Worm (Caenorhabditis elegans) whole organism, dauer: Measurements from ENCODE around the gene W03C9.8.

Experiments used
- unc-62 ChIP-seq: sonication (generic microtip); optimal IDR thresholded peaks from 2 replicates; lab custom pipeline; 2017; ENCODE audit warnings: missing biosample characterization, missing genetic modification reagents, missing genetic modification characterization

Gene W03C9.8

DNA sequence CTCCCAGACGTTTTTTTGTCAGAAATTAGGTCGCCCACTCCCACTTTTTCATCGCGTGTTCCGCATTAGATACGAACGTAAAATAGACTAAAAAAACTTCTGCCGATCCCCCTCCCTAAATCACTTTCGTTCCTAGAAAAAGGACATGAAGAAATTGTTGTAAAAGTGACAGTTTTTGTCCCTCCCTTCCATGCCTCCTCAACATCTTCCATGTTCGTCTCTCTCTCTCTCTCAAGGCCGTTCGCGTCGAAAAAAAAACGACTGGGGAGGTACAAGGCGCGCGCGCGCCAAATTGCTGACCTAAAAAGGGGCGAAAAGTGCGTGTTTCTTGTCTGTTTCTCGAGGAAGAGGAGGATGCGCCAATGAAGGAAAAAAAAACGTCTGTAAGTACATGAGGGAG lies 19.8 kb upstream of the W03C9.8 start:
- no peak for TF ChIP-seq unc-62 (GFP tag; lab: Kevin White, UChicago)

DNA sequence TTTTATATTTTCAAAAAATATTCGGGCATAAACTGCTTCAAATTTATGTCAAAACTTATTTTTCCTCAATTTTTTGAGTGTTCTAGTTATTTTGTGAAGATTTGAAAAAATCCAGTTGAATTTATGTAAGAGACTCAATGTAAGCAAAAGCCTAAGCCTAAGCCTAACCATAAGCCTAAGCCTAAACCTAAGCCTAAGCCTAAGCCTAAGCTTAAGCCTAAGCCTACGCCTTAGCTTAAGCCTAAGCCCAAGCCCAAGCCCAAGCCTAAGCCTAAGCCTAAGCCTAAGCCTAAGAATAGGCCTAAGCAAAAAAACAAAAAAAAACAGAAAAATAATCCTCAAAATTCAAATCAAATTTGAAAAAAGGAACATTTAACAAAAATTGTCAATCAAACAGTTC lies 18.4 kb upstream of the W03C9.8 start:
- TF ChIP-seq unc-62 (GFP tag; lab: Kevin White, UChicago): no peak

DNA sequence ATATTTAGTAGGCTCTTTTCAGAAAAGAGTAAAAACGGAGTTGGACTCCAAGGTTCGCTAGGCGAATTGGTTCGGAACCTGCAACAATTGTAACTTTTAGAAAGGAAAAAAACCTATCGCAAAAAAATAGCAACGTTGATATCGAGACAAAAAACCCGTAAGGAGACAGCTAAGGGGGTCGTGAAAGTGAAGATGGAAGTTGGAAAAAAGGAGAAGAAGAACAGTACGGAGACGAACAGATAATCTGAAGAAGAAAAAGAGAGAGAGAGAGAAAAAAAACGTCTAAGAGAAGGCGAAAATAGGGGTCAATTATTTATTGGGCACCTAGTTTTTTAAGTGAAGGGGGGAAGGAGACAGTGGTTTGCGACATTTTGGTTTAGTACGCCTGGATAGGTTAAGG lies 13.3 kb upstream of the W03C9.8 start, which contains the start of gene lin-29:
Gene lin-29, minus strand, starts transcription at position 78 of the 400 bp plus-strand sequence.
- TF ChIP-seq unc-62 (GFP tag; lab: Kevin White, UChicago): no peak

DNA sequence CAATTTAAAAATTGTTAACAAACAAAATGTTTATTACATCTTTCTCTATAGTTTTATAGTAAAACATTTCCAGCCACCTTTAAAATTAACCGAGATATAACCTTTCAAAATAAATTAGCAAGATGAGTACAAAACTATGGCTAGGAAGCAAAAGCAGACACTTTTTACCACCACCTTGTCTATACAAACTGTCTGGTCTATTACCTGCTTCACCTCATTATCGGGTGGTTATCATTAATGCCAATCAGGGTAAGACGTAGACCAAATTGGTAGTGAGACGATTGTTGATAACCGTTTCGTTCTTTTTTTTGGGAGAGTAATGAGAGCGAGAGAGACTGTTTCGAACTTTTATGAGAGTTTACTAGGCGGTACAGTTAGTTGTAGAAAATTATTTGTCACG lies 12.2 kb upstream of the W03C9.8 start:
- no peak for TF ChIP-seq unc-62 (GFP tag; lab: Kevin White, UChicago)

DNA sequence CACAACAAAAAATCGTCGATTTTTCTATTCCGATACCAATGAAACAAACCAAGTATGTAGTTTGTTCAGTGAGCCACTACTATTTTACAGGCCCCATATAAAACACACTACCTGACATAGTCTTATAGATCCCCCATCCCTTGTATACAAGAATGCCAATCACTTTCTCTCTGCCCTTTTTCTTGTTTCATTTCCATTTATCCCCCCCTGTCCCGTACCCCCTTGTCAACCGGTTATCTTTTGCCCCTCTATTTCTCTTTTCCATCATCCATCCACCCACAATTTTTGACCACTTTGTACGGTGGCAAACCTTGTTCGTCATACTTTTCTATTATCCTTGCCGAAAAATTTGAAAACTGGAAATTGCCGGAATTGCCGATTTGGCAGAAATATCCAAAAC lies 4.4 kb downstream of the W03C9.8 start:
- TF ChIP-seq unc-62 (GFP tag; lab: Kevin White, UChicago): no peak

DNA sequence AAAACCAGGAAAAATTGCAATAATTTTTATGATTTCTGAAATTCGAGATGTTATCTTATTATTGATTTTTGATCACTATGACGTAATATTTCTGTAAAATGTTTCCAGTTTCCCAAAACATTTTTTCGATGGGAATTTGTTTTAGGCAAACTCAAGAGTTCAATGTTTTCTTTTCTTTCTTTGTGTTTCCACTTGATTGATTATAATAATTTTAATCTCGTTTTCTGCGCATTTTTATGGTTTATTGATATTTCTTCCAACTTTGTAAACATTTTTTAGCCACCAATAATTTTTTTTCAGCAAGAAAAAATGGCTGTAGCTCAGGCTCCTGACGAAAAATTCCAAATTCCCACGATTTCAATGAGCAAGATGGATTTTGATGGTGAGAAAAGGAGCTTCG lies 5.6 kb downstream of the W03C9.8 start, which contains the start of gene W03C9.6:
Gene W03C9.6, plus strand, starts transcription at position 301 of the 400 bp plus-strand sequence.
- no peak for TF ChIP-seq unc-62 (GFP tag; lab: Kevin White, UChicago)

DNA sequence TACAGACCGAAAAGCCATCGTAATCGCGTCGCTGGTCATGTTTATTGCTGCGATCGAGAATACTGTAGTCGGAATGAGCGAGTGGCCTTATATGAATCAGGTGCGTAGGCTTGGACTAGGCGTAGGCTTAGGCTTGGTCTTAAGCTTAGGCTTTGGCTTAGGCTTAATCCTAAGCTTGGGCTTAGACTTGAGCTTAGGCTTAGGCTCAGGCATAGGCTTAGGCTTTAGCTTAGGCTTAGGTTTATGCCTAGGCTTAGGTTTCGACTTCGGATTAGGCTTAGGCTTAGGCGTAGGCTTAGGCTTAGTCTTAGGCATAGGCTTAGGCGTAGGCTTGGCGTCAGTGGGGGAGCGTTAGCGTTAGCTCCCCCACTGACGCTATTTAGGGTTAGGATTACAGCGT lies 6.3 kb downstream of the W03C9.8 start:
- TF ChIP-seq unc-62 (GFP tag; lab: Kevin White, UChicago): no peak

DNA sequence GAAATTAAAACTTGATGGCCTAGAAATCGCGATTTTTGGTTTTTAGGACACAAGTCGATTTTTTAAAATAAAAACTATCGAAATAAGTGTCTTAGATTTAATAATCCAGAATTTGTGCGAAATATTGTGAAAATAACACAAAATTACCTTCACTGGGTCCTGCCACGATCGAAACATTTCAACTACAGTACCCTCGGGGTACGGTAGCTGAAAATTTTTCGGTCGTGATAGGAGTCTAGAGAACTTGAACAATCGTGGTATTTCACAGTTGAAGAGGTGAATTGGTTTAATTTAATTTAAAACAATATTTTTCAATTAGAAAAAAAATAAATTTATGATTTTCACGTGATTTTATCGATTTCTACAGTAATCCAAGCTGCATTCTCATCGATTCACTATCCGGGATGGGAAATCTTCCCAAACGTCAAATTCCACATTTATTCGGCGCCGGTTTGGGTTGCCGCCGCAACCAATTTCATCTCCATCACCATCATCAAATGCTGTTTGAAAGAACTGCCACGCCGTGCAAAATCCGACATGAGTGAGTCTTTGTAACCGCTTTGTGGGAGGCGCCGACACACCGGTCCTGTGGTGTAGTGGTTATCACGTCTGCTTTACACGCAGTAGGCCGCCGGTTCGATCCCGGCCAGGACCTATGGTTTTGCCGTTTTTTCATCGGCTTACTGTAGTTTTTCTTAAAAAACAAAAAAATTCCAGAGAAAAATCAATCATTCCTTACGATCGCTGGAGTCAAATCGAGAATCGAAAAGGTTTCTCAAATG lies 10.4 kb downstream of the W03C9.8 start:
- no peak for TF ChIP-seq unc-62 (GFP tag; lab: Kevin White, UChicago)

DNA sequence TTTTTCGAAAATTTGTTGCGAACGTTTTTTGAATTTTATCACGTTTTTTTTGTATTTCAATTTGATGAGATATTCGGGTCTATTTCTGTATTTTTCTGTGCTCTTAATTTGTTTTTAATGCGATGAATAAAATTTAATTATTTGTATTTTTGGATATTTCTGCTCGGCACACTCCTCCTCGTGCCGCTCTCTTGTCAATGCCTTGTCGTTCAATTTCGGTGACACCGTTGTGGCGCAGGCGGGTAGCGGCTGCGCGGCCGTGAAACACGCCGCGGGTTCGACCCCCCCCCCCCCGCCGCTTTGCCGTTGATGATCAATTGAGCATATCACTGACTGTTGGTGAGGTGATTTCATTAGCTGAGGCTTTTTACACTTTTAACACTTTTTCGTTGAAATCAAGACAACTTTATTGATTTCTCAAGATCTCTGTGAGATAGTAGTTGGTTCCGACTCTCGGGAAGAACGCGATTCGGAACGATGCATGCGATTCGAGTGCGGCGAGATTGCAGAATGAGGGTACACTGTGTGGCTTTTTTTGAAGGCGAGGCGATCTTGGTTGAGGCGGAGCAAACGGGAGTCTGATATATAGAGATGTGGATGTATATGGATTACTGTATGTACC lies 12.1 kb downstream of the W03C9.8 start:
- no peak for TF ChIP-seq unc-62 (GFP tag; lab: Kevin White, UChicago)

DNA sequence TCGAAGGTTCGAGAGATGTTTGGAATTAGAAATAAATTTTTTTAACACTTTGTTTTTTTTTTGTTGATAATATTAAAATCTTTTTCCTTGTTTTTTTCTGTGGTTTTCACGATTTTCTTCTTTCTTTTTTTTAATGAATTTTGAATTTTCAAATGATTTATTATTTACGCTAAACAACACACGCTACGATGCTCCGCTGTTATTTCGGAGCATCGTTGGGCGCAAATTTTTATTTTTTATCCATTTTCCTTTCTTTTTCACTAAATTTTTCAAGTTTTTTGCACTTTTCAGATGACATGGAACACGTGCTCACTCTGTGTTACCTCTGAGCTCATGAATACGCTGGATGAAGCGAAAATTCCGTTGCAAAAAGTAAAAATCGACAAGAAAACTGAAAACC lies 13.5 kb downstream of the W03C9.8 start, which contains the start of the genes W03C9.1 and W03C9.2:
Gene W03C9.1, minus strand, starts transcription at position 46 of the 400 bp plus-strand sequence.
Gene W03C9.2, plus strand, starts transcription at position 286 of the 400 bp plus-strand sequence.
- TF ChIP-seq unc-62 (GFP tag; lab: Kevin White, UChicago): no peak

DNA sequence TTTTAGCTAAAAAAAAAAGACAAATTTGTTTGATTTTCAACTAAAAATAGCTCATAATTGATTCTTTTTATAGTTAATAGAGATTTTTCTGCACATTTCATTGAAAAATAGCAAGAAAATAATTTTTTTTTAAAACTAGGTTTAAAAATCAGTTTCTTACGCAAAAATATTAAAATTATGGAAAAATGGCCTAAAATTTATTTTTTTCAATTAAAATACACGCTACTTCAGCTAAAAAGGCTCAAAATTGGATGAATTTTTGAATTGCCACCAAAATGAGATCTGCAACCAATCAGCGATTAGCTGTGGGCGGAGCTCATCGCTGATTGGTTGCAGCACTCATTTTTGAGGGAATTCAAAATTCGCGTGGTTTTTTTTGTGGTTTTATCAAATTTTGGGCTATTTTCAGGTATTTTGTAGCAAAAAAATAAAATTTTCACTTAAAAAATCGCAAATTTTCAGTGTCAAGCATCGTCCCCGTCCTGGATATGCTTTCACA lies 14.6 kb downstream of the W03C9.8 start:
- TF ChIP-seq unc-62 (GFP tag; lab: Kevin White, UChicago): no peak

DNA sequence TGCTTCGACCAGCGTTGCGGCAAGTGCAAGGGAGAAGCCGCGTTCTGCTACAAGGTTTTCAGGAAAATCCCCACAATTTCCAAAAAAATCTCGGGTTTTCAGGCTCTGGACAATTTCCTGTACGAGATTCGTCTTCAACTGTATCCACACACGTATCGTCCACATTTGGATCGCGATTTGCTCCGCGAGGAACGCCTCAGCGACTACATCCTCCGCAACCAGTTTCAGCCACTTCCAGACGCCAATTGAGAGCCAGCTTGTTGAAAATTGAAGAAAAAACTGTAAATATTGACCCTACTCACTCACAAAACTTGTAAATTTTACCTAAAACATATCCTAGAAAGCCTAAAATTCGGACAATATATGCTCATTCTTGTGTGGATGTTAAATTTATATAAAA lies 16.3 kb downstream of the W03C9.8 start:
- no peak for TF ChIP-seq unc-62 (GFP tag; lab: Kevin White, UChicago)

DNA sequence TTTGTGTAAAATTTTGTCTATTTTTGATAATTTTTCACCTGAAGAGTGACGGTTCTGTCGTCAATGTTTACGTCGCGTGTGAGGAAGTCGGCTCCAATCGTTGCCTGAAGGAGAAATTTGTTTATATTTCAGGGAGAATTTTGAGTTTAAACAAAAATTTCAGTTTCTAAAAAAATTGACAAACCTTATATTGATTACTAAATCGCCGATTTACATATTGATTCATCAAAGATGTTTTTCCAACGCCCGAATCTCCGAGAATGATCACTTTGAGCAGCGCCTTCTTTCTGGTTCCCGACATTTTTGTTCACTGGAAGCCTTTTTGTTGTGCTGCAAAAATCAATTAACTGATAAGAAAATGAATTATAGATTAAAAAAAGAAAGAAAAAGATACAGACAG lies 18.0 kb downstream of the W03C9.8 start, which contains the start of gene rab-7:
Gene rab-7, minus strand, starts transcription at position 330 of the 400 bp plus-strand sequence.
- TF ChIP-seq unc-62 (GFP tag; lab: Kevin White, UChicago): no peak

DNA sequence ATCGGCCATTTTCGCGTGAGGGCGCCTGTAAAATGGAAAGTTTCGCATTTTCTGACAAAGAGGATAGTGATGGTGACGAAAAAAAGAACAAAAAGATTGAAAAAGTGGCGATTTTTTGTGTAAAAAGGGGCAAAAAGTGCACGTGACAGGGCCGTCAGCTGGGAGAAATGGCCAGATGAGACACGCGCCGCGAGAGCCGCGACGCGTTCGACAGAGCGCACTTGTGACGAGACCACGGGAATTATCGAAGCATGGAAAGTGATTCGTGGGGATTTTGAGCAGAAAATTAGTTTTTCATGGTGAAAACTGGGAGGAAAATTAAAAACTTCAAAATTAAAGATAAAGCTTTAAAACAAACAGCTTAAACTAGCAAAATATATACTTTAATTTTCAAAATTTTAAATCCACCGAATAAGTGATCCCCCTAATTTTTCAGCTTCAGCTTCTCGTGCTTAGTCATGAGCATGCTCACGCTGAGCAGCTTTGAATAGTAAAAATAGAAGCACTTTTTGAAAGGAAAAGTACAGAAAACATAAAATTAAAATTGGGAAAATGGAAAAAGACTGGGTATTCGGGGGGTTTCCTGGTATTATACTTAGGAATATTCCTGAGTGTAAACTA lies 19.1 kb downstream of the W03C9.8 start, which contains the start of gene W03C9.5:
Gene W03C9.5, minus strand, starts transcription at position 38 of the 621 bp plus-strand sequence.
- no peak for TF ChIP-seq unc-62 (GFP tag; lab: Kevin White, UChicago)

DNA sequence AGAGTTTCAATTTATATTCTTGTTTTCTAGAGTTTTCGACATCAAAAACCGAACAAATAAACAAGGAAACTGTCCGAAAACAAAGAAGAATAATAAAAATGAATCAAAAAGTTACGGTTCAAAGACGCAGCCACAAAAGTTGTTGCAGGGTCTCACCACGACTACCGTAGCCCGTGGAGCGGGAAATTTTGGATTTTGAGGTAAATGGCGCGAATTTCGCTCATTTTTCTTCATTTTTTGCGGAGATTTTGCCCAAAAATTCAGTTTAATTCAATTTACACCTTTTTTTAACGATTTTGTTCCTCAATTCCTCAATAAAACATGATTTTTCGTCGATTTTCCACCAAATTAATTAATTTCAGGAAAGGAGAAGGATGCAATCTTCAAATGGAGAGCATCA lies 19.7 kb downstream of the W03C9.8 start, which contains the start of gene mex-1:
Gene mex-1, plus strand, starts transcription at position 363 of the 400 bp plus-strand sequence.
- TF ChIP-seq unc-62 (GFP tag; lab: Kevin White, UChicago): no peak

DNA sequence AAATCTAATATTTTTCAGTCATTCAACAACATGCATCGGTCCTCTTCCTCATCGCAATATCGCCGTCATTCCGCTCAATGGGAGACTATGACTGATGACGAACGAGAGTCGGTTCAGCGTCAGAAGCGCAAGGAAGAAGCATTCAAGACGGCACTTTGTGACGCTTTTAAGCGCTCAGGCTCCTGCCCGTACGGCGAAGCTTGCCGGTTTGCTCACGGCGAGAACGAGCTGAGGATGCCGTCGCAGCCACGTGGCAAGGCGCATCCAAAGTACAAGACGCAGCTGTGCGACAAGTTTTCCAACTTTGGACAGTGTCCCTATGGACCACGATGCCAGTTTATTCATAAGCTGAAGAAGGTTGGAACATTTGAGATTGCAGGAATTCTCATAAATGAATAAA lies 20.5 kb downstream of the W03C9.8 start:
- TF ChIP-seq unc-62 (GFP tag; lab: Kevin White, UChicago): no peak
